Fruit fly (Drosophila melanogaster): ENCODE results near the gene CG2260.

Gene CG2260

dm6 chrX:8114476-8115342 lies 6.2 kb downstream of the CG2260 start (continued):
- TF ChIP-seq CG4854 (GFP tag; optimal IDR thresholded peaks at IDR 0.05) (peak; percentile 15), tgo (GFP tag; IDR thresholded peaks at IDR 0.05) (peak; percentile 42; the same call in 2 of the 3 replicates), btn (GFP tag; optimal IDR thresholded peaks at IDR 0.05) (peak; percentile 9), gcm2 (GFP tag; optimal IDR thresholded peaks at IDR 0.05) (no peak), CG17385 (GFP tag; optimal IDR thresholded peaks at IDR 0.05) (peak; percentile 71), CG11247 (GFP tag; IDR thresholded peaks at IDR 0.05) (0 out of 2 replicates have a peak, but pooled peaks have one; percentile 32), CG34422 (GFP tag; IDR thresholded peaks at IDR 0.05) (no peak; the same call in 2 of the 3 replicates), peb (GFP tag; IDR thresholded peaks at IDR 0.05) (0 out of 2 replicates have a peak, but pooled peaks have one; percentile 18), CG7271 (tag; optimal IDR thresholded peaks at IDR 0.05) (no peak), pb (GFP tag; optimal IDR thresholded peaks at IDR 0.05) (peak; percentile 41), GATAe (GFP tag; conservative IDR thresholded peaks at IDR 0.05) (no peak), wdn (GFP tag; IDR thresholded peaks at IDR 0.05) (no peak), CG15073 (GFP tag; optimal IDR thresholded peaks at IDR 0.05) (no peak), eve (GFP tag; optimal IDR thresholded peaks at IDR 0.05) (no peak), grau (tag; optimal IDR thresholded peaks at IDR 0.05) (peak; percentile 79), Awh (GFP tag; IDR thresholded peaks at IDR 0.05) (no peak), Kr (GFP tag; optimal IDR thresholded peaks at IDR 0.05) (no peak), CG1024 (GFP tag; IDR thresholded peaks at IDR 0.05) (no peak), br (optimal IDR thresholded peaks at IDR 0.05) (no peak), ken (GFP tag; IDR thresholded peaks at IDR 0.05) (no peak), bcd (GFP tag; optimal IDR thresholded peaks at IDR 0.05) (peak; percentile 38), CG9797 (GFP tag; optimal IDR thresholded peaks at IDR 0.05) (no peak), nerfin-1 (tag; optimal IDR thresholded peaks at IDR 0.05) (no peak), trh (GFP tag; optimal IDR thresholded peaks at IDR 0.05) (no peak), dysf (GFP tag; IDR thresholded peaks at IDR 0.05) (peak; percentile 73), CG31224 (GFP tag; IDR thresholded peaks at IDR 0.05) (peak; percentile 62), CG43689 (GFP tag; IDR thresholded peaks at IDR 0.05) (no peak), CG10959 (GFP tag; IDR thresholded peaks at IDR 0.05) (no peak), Hmr (GFP tag; optimal IDR thresholded peaks at IDR 0.05) (peak; percentile 75), emc (GFP tag; optimal IDR thresholded peaks at IDR 0.05) (peak; percentile 31), eyg (GFP tag; optimal IDR thresholded peaks at IDR 0.05) (peak; percentile 7), Sin3A (optimal IDR thresholded peaks at IDR 0.05) (no peak), tup (GFP tag; optimal IDR thresholded peaks at IDR 0.05) (no peak), Lim3 (GFP tag; IDR thresholded peaks at IDR 0.05) (no peak), CG7786 (GFP tag; optimal IDR thresholded peaks at IDR 0.05) (peak; percentile 65), croc (GFP tag; conservative IDR thresholded peaks at IDR 0.05) (no peak), tin (GFP tag; optimal IDR thresholded peaks at IDR 0.05) (peak; percentile 20), ci (GFP tag; IDR thresholded peaks at IDR 0.05) (peak; percentile 22; the same call in 1 of the 3 replicates), CG3163 (GFP tag; optimal IDR thresholded peaks at IDR 0.05) (peak; percentile 20), Lhr (GFP tag; optimal IDR thresholded peaks at IDR 0.05) (no peak), CG10274 (GFP tag; optimal IDR thresholded peaks at IDR 0.05) (peak; percentile 40), lab (GFP tag; optimal IDR thresholded peaks at IDR 0.05) (peak; percentile 85), CG33213 (GFP tag; optimal IDR thresholded peaks at IDR 0.05) (no peak), sens-2 (GFP tag; IDR thresholded peaks at IDR 0.05) (no peak), CG2678 (tag; optimal IDR thresholded peaks at IDR 0.05) (peak; percentile 80), bab2 (GFP tag; optimal IDR thresholded peaks at IDR 0.05) (peak; percentile 39), dmrt99B (tag; optimal IDR thresholded peaks at IDR 0.05) (peak; percentile 74), CG9932 (GFP tag; IDR thresholded peaks at IDR 0.05) (peak; percentile 63), Dref (GFP tag; IDR thresholded peaks at IDR 0.05) (no peak), amos (GFP tag; IDR thresholded peaks at IDR 0.05; ENCODE audit: partially characterized antibody) (no peak), Side (GFP tag; optimal IDR thresholded peaks at IDR 0.05) (peak; percentile 18)

All from whole organism, embryonic.